Fruit fly (Drosophila melanogaster): ENCODE data around the gene CG13996.

dm6 chr2L:5977070-5977728 is 43.4 kb upstream of the CG13996 start:
- TF ChIP-seq EcR (GFP tag; optimal IDR thresholded peaks at IDR 0.05) (peak; percentile 97), CG4496 (GFP tag; IDR thresholded peaks at IDR 0.05) (no peak), Ets98B (GFP tag; IDR thresholded peaks at IDR 0.05) (no peak)

Data from whole organism, pupa.